Worm (Caenorhabditis elegans): ENCODE data around the gene nlp-34.

DNA sequence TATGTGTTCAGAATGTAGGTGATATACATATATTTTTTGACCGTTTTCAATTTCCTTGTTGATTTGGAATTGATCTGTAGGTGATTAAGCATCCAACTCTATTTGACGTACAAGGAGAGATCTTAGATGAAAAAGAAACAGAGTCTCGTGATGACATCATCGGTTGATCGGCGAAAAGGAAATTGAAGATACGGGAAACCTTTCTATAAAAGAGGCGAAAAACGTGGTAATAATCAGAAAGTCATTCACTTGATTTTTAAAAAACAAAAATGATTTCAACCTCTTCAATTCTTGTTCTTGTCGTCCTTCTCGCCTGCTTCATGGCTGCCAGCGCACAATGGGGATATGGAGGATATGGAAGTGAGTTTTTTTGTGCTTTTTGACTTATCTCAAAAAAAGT, 5.2 kb upstream of the nlp-34 start, which contains the start of gene nlp-29:
- TF ChIP-seq mab-5 (tag; optimal IDR thresholded peaks at IDR 0.05) (no peak), elt-1 (tag; optimal IDR thresholded peaks at IDR 0.05; ENCODE audit: borderline replicate concordance, insufficient read depth) (no peak), tbx-8 (GFP tag; optimal IDR thresholded peaks at IDR 0.05) (no peak)
